Worm (Caenorhabditis elegans) whole organism, L4 larva: ENCODE data around the gene ctf-18.

ENCODE experiments used
- nhr-76 ChIP-seq: fragments of 150-350 bp; optimal IDR thresholded peaks from 2 replicates; lab custom pipeline; 2014; ENCODE audit warnings: missing biosample characterization, missing genetic modification characterization
- nhr-77 ChIP-seq: fragments of 150-350 bp; optimal IDR thresholded peaks from 2 replicates; lab custom pipeline; 2014; ENCODE audit warnings: missing biosample characterization, missing genetic modification characterization
- pqm-1 ChIP-seq: sonication (generic microtip); optimal IDR thresholded peaks from 2 replicates; lab custom pipeline; 2017; ENCODE audit warnings: missing biosample characterization, missing genetic modification characterization
- unc-62 ChIP-seq, 3 experiments: fragments of 150-350 bp in 1 of 3; sonication (generic microtip); optimal IDR thresholded peaks in 2 of 3; peaks in 1 of 3; 1 replicate in 1 of 3; 2 replicates in 2 of 3; lab custom pipeline; 2014 to 2017; ENCODE audit warnings: missing biosample characterization in 3 of 3, missing genetic modification characterization in 3 of 3, missing genetic modification reagents in 3 of 3, missing genotype in 1 of 3

DNA sequence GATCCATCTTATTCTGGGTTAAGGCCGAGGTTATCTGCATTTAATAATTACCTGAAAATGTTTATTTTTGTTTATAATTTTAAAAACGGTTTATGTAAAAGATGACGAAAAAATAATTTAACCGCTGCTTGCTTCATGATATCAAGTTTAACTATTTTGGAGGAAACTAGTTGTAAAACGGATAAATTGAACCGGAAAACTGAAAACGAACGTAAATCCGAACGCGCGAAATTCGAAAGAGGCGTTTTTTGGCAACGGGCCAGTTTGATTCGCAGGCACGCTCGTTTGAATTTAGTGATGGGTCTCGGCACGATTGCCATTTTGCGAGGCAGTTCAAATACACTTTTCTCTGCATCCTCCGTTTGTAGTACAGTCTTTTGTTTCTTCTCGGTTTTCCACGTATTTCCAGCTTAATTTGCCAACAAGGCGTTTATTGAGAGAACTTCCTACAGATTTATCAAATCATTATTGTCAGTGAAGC is 2.5 kb upstream of the ctf-18 start, which contains the start of the genes gtbp-1 and K08F4.3:
- no peak for TF ChIP-seq unc-62 (GFP tag; optimal IDR thresholded peaks at IDR 0.05 in 1 of 2; lab: Kevin White, UChicago)
- TF ChIP-seq unc-62 (tag; optimal IDR thresholded peaks at IDR 0.05; lab: Kevin White, UChicago) = no peak
- TF ChIP-seq pqm-1 (tag; lab: Kevin White, UChicago) = no peak
- TF ChIP-seq nhr-76 (tag; lab: Kevin White, UChicago) = no peak
- TF ChIP-seq nhr-77 (tag; lab: Kevin White, UChicago) = peak; percentile 66
